Fruit fly (Drosophila melanogaster) S2 (cell line): Measurements from ENCODE around the gene CG16704.

ENCODE experiments used
- CG8478 ChIP-seq: fragments of >200 bp; optimal IDR thresholded peaks from 2 replicates; lab custom pipeline; 2018
- CTCF ChIP-seq, 2 experiments: fragments of >200 bp; optimal IDR thresholded peaks; 2 replicates each; lab custom pipeline; 2018

Gene CG16704

dm6 chr2L:3692466-3692865 lies at the start of gene CG16704:
Gene CG16704, minus strand, starts transcription at chr2L:3692587.
- TF ChIP-seq CTCF (optimal IDR thresholded peaks at IDR 0.05; lab: Kevin White, UChicago) (no peak), CG8478 (lab: Kevin White, UChicago) (no peak)

DNA sequence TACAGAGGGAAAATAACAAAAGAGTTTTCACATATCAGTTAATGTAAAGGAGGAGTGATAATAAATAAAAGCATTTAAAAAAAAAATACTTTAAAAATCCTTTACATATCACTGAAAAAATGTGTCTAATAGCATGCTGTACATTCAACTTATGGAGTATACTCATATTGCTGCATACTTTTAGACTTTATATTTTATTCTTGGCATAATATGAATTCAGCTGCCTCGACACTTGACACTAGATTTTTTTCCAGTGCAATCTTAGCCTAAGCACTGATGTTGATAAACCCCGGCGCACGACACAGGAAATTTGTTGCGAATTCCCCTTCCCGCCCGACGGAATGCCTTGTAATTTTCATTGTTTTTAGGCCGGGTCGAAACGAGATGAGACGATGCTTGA lies 48.1 kb upstream of the CG16704 start:
- TF ChIP-seq CTCF (optimal IDR thresholded peaks at IDR 0.05; lab: Kevin White, UChicago) (no peak), CG8478 (lab: Kevin White, UChicago) (no peak)

DNA sequence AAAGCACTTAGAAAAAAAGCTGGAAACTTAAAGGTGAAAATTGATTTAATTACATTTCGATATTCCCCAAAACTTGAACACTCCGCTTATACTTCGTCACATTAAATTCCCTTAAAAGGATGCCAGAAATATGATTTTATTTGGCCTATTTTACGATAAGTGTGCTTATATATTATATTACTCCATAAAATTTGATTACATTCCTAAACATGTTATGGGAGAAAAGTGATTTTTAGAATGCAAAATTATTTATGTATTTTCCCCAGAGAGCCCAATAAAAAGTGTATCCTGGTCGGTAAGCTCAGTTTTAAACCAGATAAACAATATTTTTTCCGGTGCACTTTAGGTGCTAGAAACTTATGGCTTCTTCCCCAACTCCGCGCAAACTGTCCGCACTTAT lies 45.3 kb upstream of the CG16704 start:
- TF ChIP-seq CG8478 (lab: Kevin White, UChicago) (no peak), CTCF (optimal IDR thresholded peaks at IDR 0.05; lab: Kevin White, UChicago) (no peak)

dm6 chr2L:3737003-3737662 lies 44.7 kb upstream of the CG16704 start:
- TF ChIP-seq CTCF (optimal IDR thresholded peaks at IDR 0.05; lab: Kevin White, UChicago) (no peak), CG8478 (lab: Kevin White, UChicago) (no peak)

DNA sequence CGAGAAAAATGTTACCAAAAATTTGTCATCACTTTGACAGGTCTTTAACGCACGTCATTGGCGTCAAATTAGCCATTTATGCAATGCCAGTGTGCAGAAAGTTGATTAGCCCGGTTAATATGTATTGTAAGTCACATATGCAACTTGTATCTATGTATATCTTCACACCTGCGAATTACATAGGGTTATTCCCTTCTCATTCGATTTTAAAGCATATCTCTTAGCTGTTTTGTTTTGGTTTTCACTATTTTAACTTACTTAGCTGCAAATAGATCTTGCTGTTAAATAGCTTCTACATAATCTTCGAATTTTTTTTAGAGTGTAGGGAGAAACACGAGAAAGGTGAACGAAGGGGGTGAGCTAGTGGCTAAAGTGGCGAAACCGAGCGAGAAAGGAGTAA lies 38.7 kb upstream of the CG16704 start:
- no peak for TF ChIP-seq CG8478 (lab: Kevin White, UChicago)
- no peak for TF ChIP-seq CTCF (optimal IDR thresholded peaks at IDR 0.05; lab: Kevin White, UChicago)

DNA sequence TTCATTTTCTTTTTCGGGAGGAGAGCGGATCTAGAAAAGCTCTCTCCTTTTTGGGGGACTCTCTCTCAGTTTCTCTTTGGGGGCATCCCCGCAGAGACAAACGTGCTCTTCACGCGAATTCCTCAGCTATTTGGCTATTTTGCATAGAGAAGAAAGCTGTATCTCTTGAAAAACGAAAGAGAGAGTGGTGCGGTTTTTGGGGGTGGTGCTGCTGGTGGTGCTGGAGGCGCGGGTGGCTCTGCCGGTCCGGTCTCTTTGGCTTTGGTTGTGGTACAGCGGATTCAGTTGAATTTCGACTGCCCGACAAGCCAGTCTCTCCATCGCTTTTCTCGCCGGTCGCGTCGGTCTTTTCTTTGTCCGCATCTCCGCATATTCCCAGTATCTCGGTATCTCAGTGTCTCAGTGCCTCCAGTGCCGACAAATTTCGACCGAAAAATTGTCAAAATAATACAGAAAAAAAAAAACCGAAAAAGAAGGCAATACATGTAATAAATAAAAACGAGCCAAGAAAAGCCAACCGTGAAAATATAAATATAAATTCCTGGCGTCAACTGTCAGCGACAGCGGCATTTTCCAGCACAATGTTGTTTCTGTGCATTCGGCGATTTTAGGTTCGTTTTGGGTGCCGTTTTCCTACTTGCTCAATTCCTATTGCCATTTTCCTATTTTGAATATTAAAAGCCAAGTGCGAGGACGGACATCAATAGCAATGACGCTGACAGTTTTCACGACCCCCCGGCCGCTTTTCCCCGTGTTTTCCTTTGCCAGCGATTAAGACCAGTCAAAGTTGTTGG lies 38.0 kb upstream of the CG16704 start, which contains the start of gene CG10019:
Gene CG10019, plus strand, starts transcription at position 285 of the 794 bp plus-strand sequence.
- TF ChIP-seq CTCF (optimal IDR thresholded peaks at IDR 0.05; lab: Kevin White, UChicago) (no peak), CG8478 (lab: Kevin White, UChicago) (no peak)

DNA sequence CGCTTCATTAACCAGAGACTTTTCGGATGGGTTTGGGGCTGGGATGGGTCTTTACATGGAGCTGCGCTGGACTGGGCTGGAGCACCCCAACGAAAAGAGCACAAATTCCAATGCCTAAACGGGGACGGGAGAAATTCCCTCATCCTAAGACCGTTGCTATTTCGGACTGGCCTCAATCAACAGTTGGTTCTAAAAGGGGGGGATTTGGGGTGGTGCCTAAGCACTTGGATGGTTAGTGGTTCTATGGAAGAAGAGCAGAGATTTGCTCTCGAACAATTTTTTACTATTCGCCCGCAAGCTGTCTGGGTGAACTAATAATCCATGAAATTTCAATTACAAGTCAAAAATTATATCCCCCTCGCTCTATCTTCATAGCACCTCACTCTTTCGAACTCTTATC lies 37.2 kb upstream of the CG16704 start:
- TF ChIP-seq CG8478 (lab: Kevin White, UChicago) (no peak), CTCF (optimal IDR thresholded peaks at IDR 0.05; lab: Kevin White, UChicago) (no peak)

dm6 chr2L:3719414-3719959 lies 27.1 kb upstream of the CG16704 start:
- no peak for TF ChIP-seq CTCF (optimal IDR thresholded peaks at IDR 0.05; lab: Kevin White, UChicago)
- TF ChIP-seq CG8478 (lab: Kevin White, UChicago) = no peak

dm6 chr2L:3717673-3718235 lies 25.4 kb upstream of the CG16704 start, which contains the start of the genes lectin-24A and Shaw:
Gene lectin-24A, minus strand, starts transcription at chr2L:3717773.
Gene Shaw, plus strand, starts transcription at chr2L:3718185.
- no peak for TF ChIP-seq CTCF (optimal IDR thresholded peaks at IDR 0.05; lab: Kevin White, UChicago)
- no peak for TF ChIP-seq CG8478 (lab: Kevin White, UChicago)

DNA sequence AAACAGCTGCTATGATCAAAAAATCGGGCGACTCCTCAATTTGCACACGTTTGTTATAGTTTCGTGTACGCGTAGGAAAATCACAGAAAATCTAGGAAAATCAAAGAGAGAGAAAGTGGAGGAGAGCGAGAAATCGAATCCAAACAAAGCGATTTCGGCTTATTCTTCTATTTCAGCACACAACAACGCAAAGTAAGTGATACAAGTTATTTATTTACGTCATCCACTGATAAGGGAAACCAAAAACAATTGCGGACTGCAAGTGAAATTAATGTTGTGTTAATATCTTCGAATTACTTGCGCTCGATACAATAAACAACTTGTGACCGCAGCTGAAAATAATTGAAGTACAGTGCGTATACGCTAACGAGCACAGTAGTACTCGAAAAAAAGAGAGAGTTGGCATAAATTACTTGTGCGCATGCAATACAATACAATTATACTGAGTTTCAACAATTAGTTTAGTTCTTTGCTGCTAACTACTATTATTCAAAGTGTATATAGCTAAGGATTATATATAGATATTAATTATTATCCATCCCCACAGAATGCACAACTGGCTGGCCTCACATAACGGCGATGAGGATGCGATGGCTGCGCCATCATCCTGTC lies 21.3 kb upstream of the CG16704 start:
- TF ChIP-seq CTCF (optimal IDR thresholded peaks at IDR 0.05; lab: Kevin White, UChicago) (no peak), CG8478 (lab: Kevin White, UChicago) (no peak)

- TF ChIP-seq CTCF (optimal IDR thresholded peaks at IDR 0.05; lab: Kevin White, UChicago) (no peak), CG8478 (lab: Kevin White, UChicago) (no peak)
Observed at dm6 chr2L:3712949-3713416, 20.6 kb upstream of the CG16704 start, which contains the start of the genes CG31955 and CG2818. Gene CG31955, minus strand, starts transcription at chr2L:3713105. Gene CG2818, plus strand, starts transcription at chr2L:3713360.

DNA sequence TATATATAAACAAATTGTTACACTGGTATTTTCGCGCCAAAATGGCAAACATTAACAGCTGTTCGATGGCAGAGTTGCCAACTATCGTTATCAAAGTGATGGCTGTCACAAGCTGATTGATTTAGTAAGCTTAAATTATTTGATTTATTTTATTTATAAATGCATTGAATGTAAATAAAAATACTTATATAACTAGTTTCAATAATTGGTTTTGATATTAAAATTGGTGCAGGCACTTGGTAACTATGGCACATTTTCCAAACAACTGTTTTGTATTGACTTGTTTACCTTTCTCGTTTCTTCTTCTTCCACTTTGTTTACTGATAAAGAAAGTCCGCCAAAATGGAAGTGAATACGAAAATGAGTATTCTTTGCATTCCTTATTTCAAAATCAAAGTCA lies 19.3 kb upstream of the CG16704 start, which contains the start of gene cutlet:
Gene cutlet, minus strand, starts transcription at position 84 of the 400 bp plus-strand sequence.
- TF ChIP-seq CG8478 (lab: Kevin White, UChicago) (no peak), CTCF (optimal IDR thresholded peaks at IDR 0.05; lab: Kevin White, UChicago) (no peak)

dm6 chr2L:3706963-3707362 lies 14.6 kb upstream of the CG16704 start, which contains the start of gene CG31777:
Gene CG31777, minus strand, starts transcription at chr2L:3707063.
- TF ChIP-seq CG8478 (lab: Kevin White, UChicago) (no peak), CTCF (optimal IDR thresholded peaks at IDR 0.05; lab: Kevin White, UChicago) (no peak)

DNA sequence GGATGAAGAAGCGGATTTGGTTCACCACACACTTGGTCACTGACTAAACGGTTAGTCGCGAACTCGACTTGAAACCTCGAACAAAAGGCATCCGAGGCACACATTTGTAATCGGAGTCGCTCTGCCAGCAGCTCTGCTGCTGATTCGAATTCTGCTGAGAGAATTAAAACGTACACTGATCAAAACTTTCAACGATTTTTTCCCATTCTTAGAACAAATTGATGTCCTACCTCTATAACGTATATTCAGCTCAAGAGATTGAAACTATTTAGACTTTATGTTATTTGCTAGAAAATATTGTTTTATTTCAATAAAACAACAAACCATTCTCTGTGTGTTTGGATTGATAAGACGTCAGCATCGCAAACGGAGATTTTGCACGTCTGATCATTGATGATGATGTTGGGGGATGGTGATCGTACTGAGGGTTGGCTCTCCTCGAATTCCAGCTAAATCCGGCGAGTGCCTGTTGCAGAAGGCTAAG lies 13.1 kb upstream of the CG16704 start, which contains the start of gene CG31778:
Gene CG31778, minus strand, starts transcription at position 51 of the 484 bp plus-strand sequence.
- TF ChIP-seq CG8478 (lab: Kevin White, UChicago) = no peak
- no peak for TF ChIP-seq CTCF (optimal IDR thresholded peaks at IDR 0.05; lab: Kevin White, UChicago)
